Fruit fly (Drosophila melanogaster) whole organism, prepupa: ENCODE data around the gene CG13605.
A peak's percentile ranks its signal among the peaks of the same experiment; 100 is the strongest.

Experiments
- Blimp-1 ChIP-seq: fragments of 200-800 bp; sonication (Bioruptor generic); optimal IDR thresholded peaks from 3 replicates; lab custom pipeline; 2017; ENCODE audit warnings: missing biosample characterization, missing genetic modification characterization, mild to moderate bottlenecking, moderate library complexity, missing genetic modification reagents
- CG10669 ChIP-seq: fragments of 200-800 bp; sonication (Bioruptor generic); optimal IDR thresholded peaks from 3 replicates; lab custom pipeline; 2018; ENCODE audit warnings: missing biosample characterization, mild to moderate bottlenecking, missing genetic modification characterization, moderate library complexity
- CG11294 ChIP-seq: fragments of 200-800 bp; sonication (Bioruptor generic); IDR thresholded peaks from 2 replicates; pipeline ENCODE4 v1.3.6; 2022; ENCODE audit warnings: missing biosample characterization, missing genetic modification characterization
- CG11762 ChIP-seq: fragments of 200-800 bp; sonication (Bioruptor generic); optimal IDR thresholded peaks from 3 replicates; lab custom pipeline; 2016; ENCODE audit warnings: missing biosample characterization, missing genetic modification characterization; ENCODE audit not compliant: insufficient read depth
- CG15336 ChIP-seq: fragments of 200-800 bp; sonication (Bioruptor generic); IDR thresholded peaks from 2 replicates; pipeline ENCODE4 v1.3.6; 2022; ENCODE audit warnings: missing biosample characterization, missing genetic modification characterization
- CG1621 ChIP-seq: fragments of 200-800 bp; sonication (Bioruptor generic); optimal IDR thresholded peaks from 3 replicates; lab custom pipeline; 2018; ENCODE audit warnings: missing biosample characterization, mild to moderate bottlenecking, missing genetic modification characterization
- CG16779 ChIP-seq: fragments of 200-800 bp; sonication (Bioruptor generic); optimal IDR thresholded peaks from 3 replicates; lab custom pipeline; 2017; ENCODE audit warnings: missing biosample characterization, mild to moderate bottlenecking, missing genetic modification characterization
- CG31627 ChIP-seq: fragments of 200-800 bp; sonication (Bioruptor generic); optimal IDR thresholded peaks from 3 replicates; lab custom pipeline; 2016; ENCODE audit warnings: missing biosample characterization, missing genetic modification characterization
- CG32006 ChIP-seq: fragments of 200-800 bp; sonication (Bioruptor generic); optimal IDR thresholded peaks from 3 replicates; lab custom pipeline; 2017; ENCODE audit warnings: missing biosample characterization, mild to moderate bottlenecking, missing genetic modification characterization
- CG3919 ChIP-seq: fragments of 200-800 bp; sonication (Bioruptor generic); optimal IDR thresholded peaks from 3 replicates; lab custom pipeline; 2016; ENCODE audit warnings: missing biosample characterization, missing genetic modification characterization
- CG4318 ChIP-seq: fragments of 200-800 bp; sonication (Bioruptor generic); optimal IDR thresholded peaks from 3 replicates; lab custom pipeline; 2017; ENCODE audit warnings: missing biosample characterization, mild to moderate bottlenecking, missing genetic modification characterization
- CG6163 ChIP-seq: fragments of 200-800 bp; sonication (Bioruptor generic); IDR thresholded peaks from 3 replicates; pipeline ENCODE4 v1.3.6; 2022; ENCODE audit warnings: missing biosample characterization, missing genetic modification characterization
- CG6276 ChIP-seq: fragments of 200-800 bp; sonication (Bioruptor generic); optimal IDR thresholded peaks from 2 replicates; lab custom pipeline; 2017; ENCODE audit warnings: missing biosample characterization, mild to moderate bottlenecking, missing genetic modification characterization
- CG6792 ChIP-seq: fragments of 200-800 bp; sonication (Bioruptor generic); optimal IDR thresholded peaks from 3 replicates; lab custom pipeline; 2016; ENCODE audit warnings: missing biosample characterization, missing genetic modification characterization
- CG6854 ChIP-seq: fragments of 200-800 bp; sonication (Bioruptor generic); optimal IDR thresholded peaks from 2 replicates; lab custom pipeline; 2017; ENCODE audit warnings: missing biosample characterization, mild to moderate bottlenecking, missing genetic modification characterization
- CG8119 ChIP-seq: fragments of 200-800 bp; sonication (Bioruptor generic); IDR thresholded peaks from 3 replicates; pipeline ENCODE4 v1.3.6; 2022; ENCODE audit warnings: missing biosample characterization, missing genetic modification characterization
- CG8319 ChIP-seq: fragments of 200-800 bp; sonication (Bioruptor generic); optimal IDR thresholded peaks from 3 replicates; lab custom pipeline; 2016; ENCODE audit warnings: missing biosample characterization, missing genetic modification characterization
- CG8632 ChIP-seq: fragments of 200-800 bp; sonication (Bioruptor generic); optimal IDR thresholded peaks from 3 replicates; lab custom pipeline; 2016; ENCODE audit warnings: missing biosample characterization, missing genetic modification characterization
- CG9139 ChIP-seq: fragments of 200-800 bp; sonication (Bioruptor generic); optimal IDR thresholded peaks from 3 replicates; lab custom pipeline; 2017; ENCODE audit warnings: missing biosample characterization, mild to moderate bottlenecking, missing genetic modification characterization
- Eip75B ChIP-seq: fragments of 200-800 bp; sonication (Bioruptor generic); optimal IDR thresholded peaks from 3 replicates; lab custom pipeline; 2016; ENCODE audit warnings: missing biosample characterization, missing genetic modification characterization
- Eip78C ChIP-seq: fragments of 200-800 bp; sonication (Bioruptor generic); peaks from one replicate; lab custom pipeline; 2016; ENCODE audit warnings: missing biosample characterization, missing genetic modification characterization
- Eip93F ChIP-seq: fragments of 200-800 bp; sonication (Bioruptor generic); optimal IDR thresholded peaks from 2 replicates; lab custom pipeline; 2016; ENCODE audit warnings: missing biosample characterization, mild to moderate bottlenecking, missing genetic modification characterization
- Ets96B ChIP-seq: fragments of 200-800 bp; optimal IDR thresholded peaks from 2 replicates; lab custom pipeline; 2019; ENCODE audit warnings: missing biosample characterization, mild to moderate bottlenecking, missing genetic modification characterization, moderate library complexity
- Gug ChIP-seq: fragments of 200-800 bp; sonication (Bioruptor generic); IDR thresholded peaks from 2 replicates; pipeline ENCODE4 v1.3.6; 2022; ENCODE audit warnings: missing biosample characterization, missing genetic modification characterization
- Hr38 ChIP-seq: sonication (Bioruptor generic); optimal IDR thresholded peaks from 2 replicates; lab custom pipeline; 2016; ENCODE audit warnings: missing biosample characterization, missing genetic modification characterization
- Hr39 ChIP-seq: fragments of 200-800 bp; sonication (Bioruptor generic); optimal IDR thresholded peaks from 2 replicates; lab custom pipeline; 2016; ENCODE audit warnings: missing biosample characterization, missing genetic modification characterization
- Hr4 ChIP-seq: fragments of 200-800 bp; sonication (Bioruptor generic); optimal IDR thresholded peaks from 3 replicates; lab custom pipeline; 2016; ENCODE audit warnings: missing biosample characterization, missing genetic modification characterization
- Lpt ChIP-seq: fragments of 200-800 bp; sonication (Bioruptor generic); optimal IDR thresholded peaks from 3 replicates; lab custom pipeline; 2016; ENCODE audit warnings: missing biosample characterization, missing genetic modification characterization
- OdsH ChIP-seq: fragments of 200-800 bp; sonication (Bioruptor generic); optimal IDR thresholded peaks from 3 replicates; lab custom pipeline; 2016; ENCODE audit warnings: missing biosample characterization, missing genetic modification characterization
- Smox ChIP-seq: fragments of 200-800 bp; sonication (Bioruptor generic); optimal IDR thresholded peaks from 3 replicates; lab custom pipeline; 2016; ENCODE audit warnings: missing biosample characterization, missing genetic modification characterization
- Sox15 ChIP-seq: fragments of 200-800 bp; sonication (Bioruptor generic); optimal IDR thresholded peaks from 3 replicates; lab custom pipeline; 2016; ENCODE audit warnings: missing biosample characterization, missing genetic modification characterization
- achi ChIP-seq: fragments of 200-800 bp; sonication (Bioruptor generic); optimal IDR thresholded peaks from 3 replicates; lab custom pipeline; 2016; ENCODE audit warnings: missing biosample characterization, missing genetic modification characterization
- acj6 ChIP-seq: fragments of 200-800 bp; sonication (Bioruptor generic); optimal IDR thresholded peaks from 3 replicates; lab custom pipeline; 2016; ENCODE audit warnings: missing biosample characterization, missing genetic modification characterization
- cyc ChIP-seq: fragments of 200-800 bp; sonication (Bioruptor generic); optimal IDR thresholded peaks from 3 replicates; lab custom pipeline; 2016; ENCODE audit warnings: missing biosample characterization, missing genetic modification characterization
- dsx ChIP-seq: fragments of 200-800 bp; optimal IDR thresholded peaks from 3 replicates; lab custom pipeline; 2019; ENCODE audit warnings: missing biosample characterization, mild to moderate bottlenecking, missing genetic modification characterization, moderate library complexity; ENCODE audit not compliant: poor library complexity, severe bottlenecking
- esn ChIP-seq: fragments of 200-800 bp; sonication (Bioruptor generic); optimal IDR thresholded peaks from 2 replicates; lab custom pipeline; 2016; ENCODE audit warnings: missing biosample characterization, mild to moderate bottlenecking, missing genetic modification characterization, moderate library complexity
- fkh ChIP-seq: fragments of 200-800 bp; sonication (Bioruptor generic); optimal IDR thresholded peaks from 3 replicates; lab custom pipeline; 2017; ENCODE audit warnings: missing biosample characterization, mild to moderate bottlenecking, missing genetic modification characterization, moderate library complexity
- lz ChIP-seq: fragments of 200-800 bp; sonication (Bioruptor generic); optimal IDR thresholded peaks from 3 replicates; lab custom pipeline; 2016; ENCODE audit warnings: missing biosample characterization, missing genetic modification characterization
- net ChIP-seq: fragments of 200-800 bp; sonication (Bioruptor generic); optimal IDR thresholded peaks from 3 replicates; lab custom pipeline; 2016; ENCODE audit warnings: missing biosample characterization, missing genetic modification characterization
- pdm3 ChIP-seq: fragments of 200-800 bp; sonication (Bioruptor generic); optimal IDR thresholded peaks from 3 replicates; lab custom pipeline; 2016; ENCODE audit warnings: missing biosample characterization, missing genetic modification characterization
- salr ChIP-seq, 2 experiments: fragments of 200-800 bp; sonication (Bioruptor generic); optimal IDR thresholded peaks; 3 replicates each; lab custom pipeline; 2016 to 2018; ENCODE audit warnings: missing biosample characterization in 2 of 2, missing genetic modification characterization in 2 of 2, mild to moderate bottlenecking in 1 of 2
- spab ChIP-seq: fragments of 200-800 bp; sonication (Bioruptor generic); optimal IDR thresholded peaks from 2 replicates; lab custom pipeline; 2017; ENCODE audit warnings: missing biosample characterization, mild to moderate bottlenecking, missing genetic modification characterization, missing genetic modification reagents
- svp ChIP-seq: fragments of 200-800 bp; sonication (Bioruptor generic); peaks from one replicate; lab custom pipeline; 2016; ENCODE audit warnings: missing biosample characterization, missing genetic modification characterization
- topi ChIP-seq: fragments of 200-800 bp; sonication (Bioruptor generic); optimal IDR thresholded peaks from 3 replicates; lab custom pipeline; 2016; ENCODE audit warnings: missing biosample characterization, missing genetic modification characterization
- vri ChIP-seq: fragments of 200-800 bp; sonication (Bioruptor generic); optimal IDR thresholded peaks from 3 replicates; lab custom pipeline; 2016; ENCODE audit warnings: missing biosample characterization, mild to moderate bottlenecking, missing genetic modification characterization

CG13605 gene

dm6 chr3R:24143779-24144178, 31.6 kb upstream of the CG13605 start (continued):
- peak; percentile 48 for TF ChIP-seq topi (GFP tag; lab: Kevin White, UChicago)
- TF ChIP-seq dsx (GFP tag; lab: Kevin White, UChicago): no peak
- TF ChIP-seq CG15336: peak; percentile 36
- TF ChIP-seq Sox15 (GFP tag; lab: Kevin White, UChicago): peak; percentile 8
- peak; percentile 51 for TF ChIP-seq lz (GFP tag; lab: Kevin White, UChicago)
- TF ChIP-seq acj6 (GFP tag; lab: Kevin White, UChicago): peak; percentile 58
- TF ChIP-seq spab (GFP tag; lab: Kevin White, UChicago): peak; percentile 67
- TF ChIP-seq CG8632 (GFP tag; lab: Kevin White, UChicago): peak; percentile 45
- TF ChIP-seq Eip78C (GFP tag; lab: Kevin White, UChicago): peak; percentile 90
- TF ChIP-seq CG6163: 0 out of 3 replicates have a peak, but pooled peaks have one; percentile 22
- peak; percentile 41 for TF ChIP-seq Hr39
- TF ChIP-seq Ets96B (tag; lab: Kevin White, UChicago): peak; percentile 58
- TF ChIP-seq CG6854 (GFP tag; lab: Kevin White, UChicago): no peak
- peak; percentile 64; the same call in 2 of the 3 replicates for TF ChIP-seq CG8119 (GFP tag; lab: Robert Waterston, UW)
- TF ChIP-seq Eip75B: peak; percentile 56
- TF ChIP-seq CG10669 (GFP tag; lab: Kevin White, UChicago): peak; percentile 46
- TF ChIP-seq net (GFP tag; lab: Kevin White, UChicago): peak; percentile 23
- no peak for TF ChIP-seq Blimp-1 (GFP tag; lab: Kevin White, UChicago)
- peak; percentile 71 for TF ChIP-seq Hr4 (GFP tag; lab: Kevin White, UChicago)
- peak; percentile 57 for TF ChIP-seq OdsH
- TF ChIP-seq CG3919 (GFP tag; lab: Kevin White, UChicago): peak; percentile 60
- TF ChIP-seq CG8319 (GFP tag; lab: Kevin White, UChicago): no peak

dm6 chr3R:24143372-24143771, 31.2 kb upstream of the CG13605 start:
- no peak for TF ChIP-seq esn (GFP tag; lab: Kevin White, UChicago)
- no peak for TF ChIP-seq cyc (GFP tag; lab: Kevin White, UChicago)
- no peak for TF ChIP-seq Eip93F (GFP tag; lab: Kevin White, UChicago)
- TF ChIP-seq dsx (GFP tag; lab: Kevin White, UChicago): no peak
- no peak for TF ChIP-seq CG6792 (GFP tag; lab: Kevin White, UChicago)
- no peak for TF ChIP-seq CG16779
- no peak for TF ChIP-seq vri
- no peak for TF ChIP-seq Blimp-1 (GFP tag; lab: Kevin White, UChicago)
- TF ChIP-seq svp (GFP tag; lab: Kevin White, UChicago): no peak
- no peak for TF ChIP-seq CG11762 (GFP tag; lab: Kevin White, UChicago)
- no peak for TF ChIP-seq lz (GFP tag; lab: Kevin White, UChicago)
- TF ChIP-seq spab (GFP tag; lab: Kevin White, UChicago): no peak
- TF ChIP-seq Hr38 (GFP tag; lab: Kevin White, UChicago): no peak
- no peak; the same call in 1 of the 2 replicates for TF ChIP-seq Gug (GFP tag; lab: Robert Waterston, UW)
- no peak for TF ChIP-seq Lpt
- no peak for TF ChIP-seq Ets96B (tag; lab: Kevin White, UChicago)

dm6 chr3R:24142971-24143370, 30.8 kb upstream of the CG13605 start:
- TF ChIP-seq achi (GFP tag; lab: Kevin White, UChicago) (peak; percentile 85), CG1621 (peak; percentile 84), CG6276 (GFP tag; lab: Kevin White, UChicago) (peak; percentile 63), Blimp-1 (GFP tag; lab: Kevin White, UChicago) (peak; percentile 49), Hr4 (GFP tag; lab: Kevin White, UChicago) (peak; percentile 79), dsx (GFP tag; lab: Kevin White, UChicago) (peak; percentile 87), vri (peak; percentile 79), Hr39 (peak; percentile 83), CG9139 (GFP tag; lab: Kevin White, UChicago) (peak; percentile 82), CG4318 (GFP tag; lab: Kevin White, UChicago) (peak; percentile 68), CG6163 (peak; percentile 94), Eip93F (GFP tag; lab: Kevin White, UChicago) (peak; percentile 47), CG6854 (GFP tag; lab: Kevin White, UChicago) (peak; percentile 21), CG16779 (peak; percentile 75), esn (GFP tag; lab: Kevin White, UChicago) (peak; percentile 87), lz (GFP tag; lab: Kevin White, UChicago) (peak; percentile 86), fkh (GFP tag; lab: Kevin White, UChicago) (no peak), net (GFP tag; lab: Kevin White, UChicago) (peak; percentile 77), CG31627 (GFP tag; lab: Kevin White, UChicago) (peak; percentile 80), Hr38 (GFP tag; lab: Kevin White, UChicago) (no peak), Eip78C (GFP tag; lab: Kevin White, UChicago) (peak; percentile 96), CG15336 (peak; percentile 77), salr (GFP tag; optimal IDR thresholded peaks at IDR 0.05; lab: Kevin White, UChicago) (peak; percentile 59 to 77), pdm3 (GFP tag; lab: Kevin White, UChicago) (peak; percentile 85), CG11294 (GFP tag; lab: Robert Waterston, UW) (peak; percentile 70), Smox (peak; percentile 73), CG32006 (GFP tag; lab: Kevin White, UChicago) (peak; percentile 85)
